Worm (Caenorhabditis elegans) whole organism, L4 larva: ENCODE results near the gene Y37A1A.4.

Experiments
- D1046.2 ChIP-seq: fragments of 200-800 bp; sonication (Bioruptor generic); IDR thresholded peaks from 2 replicates; pipeline ENCODE4 v1.3.6; 2022; ENCODE audit warnings: missing genetic modification characterization, missing compliant biosample characterization
- F10B5.3 ChIP-seq: sonication (generic microtip); optimal IDR thresholded peaks from 2 replicates; lab custom pipeline; 2016; ENCODE audit warnings: mild to moderate bottlenecking, missing genetic modification characterization, missing compliant biosample characterization
- F49E8.2 ChIP-seq: sonication (generic microtip); optimal IDR thresholded peaks from 2 replicates; lab custom pipeline; 2016; ENCODE audit warnings: missing compliant biosample characterization, mild to moderate bottlenecking, missing genetic modification characterization, borderline replicate concordance
- R02D3.7 ChIP-seq: fragments of 150-350 bp; sonication (generic microtip); optimal IDR thresholded peaks from 3 replicates; lab custom pipeline; 2014; ENCODE audit warnings: missing biosample characterization, missing genetic modification characterization
- Y75B8A.6 ChIP-seq: fragments of 200-800 bp; sonication (Bioruptor generic); IDR thresholded peaks from 2 replicates; pipeline ENCODE4 v1.3.6; 2022; ENCODE audit warnings: missing genetic modification reagents, missing genetic modification characterization, missing compliant biosample characterization
- ZK337.2 ChIP-seq: fragments of 200-800 bp; sonication (Bioruptor generic); IDR thresholded peaks from 2 replicates; pipeline ENCODE4 v1.3.6; 2022; ENCODE audit warnings: missing genetic modification reagents, missing genetic modification characterization, missing compliant biosample characterization
- aly-2 ChIP-seq: sonication (generic microtip); optimal IDR thresholded peaks from 2 replicates; lab custom pipeline; 2018; ENCODE audit warnings: missing biosample characterization, missing genetic modification characterization
- ama-1 ChIP-seq: fragments of 150-350 bp; optimal IDR thresholded peaks from 2 replicates; lab custom pipeline; 2014; ENCODE audit warnings: inconsistent platforms, mixed read lengths
- arid-1 ChIP-seq: fragments of 200-800 bp; sonication (Bioruptor generic); conservative IDR thresholded peaks from 2 replicates; pipeline ENCODE4 v1.3.6; 2022; ENCODE audit warnings: missing genetic modification reagents, missing genetic modification characterization, missing compliant biosample characterization
- attf-4 ChIP-seq: sonication (generic microtip); optimal IDR thresholded peaks from 3 replicates; lab custom pipeline; 2017; ENCODE audit warnings: missing biosample characterization, missing genetic modification characterization
- ceh-28 ChIP-seq: fragments of 150-350 bp; optimal IDR thresholded peaks from 2 replicates; lab custom pipeline; 2014; ENCODE audit warnings: missing biosample characterization, missing genetic modification reagents, missing genetic modification characterization
- ceh-32 ChIP-seq: sonication (generic microtip); optimal IDR thresholded peaks from 2 replicates; lab custom pipeline; 2016; ENCODE audit warnings: mild to moderate bottlenecking, missing genetic modification characterization, missing compliant biosample characterization; ENCODE audit not compliant: poor library complexity
- ceh-44 ChIP-seq: fragments of 200-800 bp; sonication (Bioruptor generic); IDR thresholded peaks from 2 replicates; pipeline ENCODE4 v1.3.6; 2022; ENCODE audit warnings: missing genetic modification reagents, missing genetic modification characterization, missing compliant biosample characterization
- ceh-62 ChIP-seq: sonication (generic microtip); optimal IDR thresholded peaks from 2 replicates; lab custom pipeline; 2017; ENCODE audit warnings: missing biosample characterization, missing genetic modification characterization
- ceh-82 ChIP-seq: sonication (generic microtip); optimal IDR thresholded peaks from 2 replicates; lab custom pipeline; 2017; ENCODE audit warnings: missing biosample characterization, missing genetic modification characterization
- ces-1 ChIP-seq: fragments of 150-350 bp; sonication (generic microtip); optimal IDR thresholded peaks from 4 replicates; lab custom pipeline; 2014; ENCODE audit warnings: missing biosample characterization, missing genetic modification reagents, missing genetic modification characterization
- ctbp-1 ChIP-seq: fragments of 200-800 bp; sonication (Bioruptor generic); IDR thresholded peaks from 2 replicates; pipeline ENCODE4 v1.3.6; 2022; ENCODE audit warnings: missing genetic modification reagents, missing genetic modification characterization, missing compliant biosample characterization
- daf-16 ChIP-seq, 3 experiments: sonication (generic microtip); optimal IDR thresholded peaks; 2 replicates each; lab custom pipeline; 2016 to 2017; ENCODE audit warnings: missing genetic modification characterization in 3 of 3, missing genetic modification reagents in 3 of 3, mild to moderate bottlenecking in 2 of 3, missing compliant biosample characterization in 2 of 3, missing biosample characterization in 1 of 3, moderate library complexity in 1 of 3
- dmd-8 ChIP-seq: fragments of 200-800 bp; sonication (Bioruptor generic); IDR thresholded peaks from 2 replicates; pipeline ENCODE4 v1.3.6; 2022; ENCODE audit warnings: missing genetic modification characterization, missing compliant biosample characterization
- dve-1 ChIP-seq: sonication (generic microtip); optimal IDR thresholded peaks from 2 replicates; lab custom pipeline; 2017; ENCODE audit warnings: antibody characterized with exemption, mild to moderate bottlenecking, missing genetic modification characterization, missing compliant biosample characterization; ENCODE audit not compliant: insufficient read depth
- egl-43 ChIP-seq: fragments of 200-800 bp; sonication (Bioruptor generic); IDR thresholded peaks from 2 replicates; pipeline ENCODE4 v1.3.6; 2022; ENCODE audit warnings: missing genetic modification reagents, missing genetic modification characterization, missing compliant biosample characterization
- gei-8 ChIP-seq: fragments of 200-800 bp; sonication (Bioruptor generic); optimal IDR thresholded peaks from 2 replicates; lab custom pipeline; 2018; ENCODE audit warnings: mild to moderate bottlenecking, missing genetic modification characterization, missing compliant biosample characterization
- hif-1 ChIP-seq, 2 experiments: sonication (generic microtip); optimal IDR thresholded peaks; 2 replicates each; lab custom pipeline; 2016 to 2017; ENCODE audit warnings: missing compliant biosample characterization in 2 of 2, missing genetic modification characterization in 2 of 2, missing genetic modification reagents in 2 of 2, missing genotype in 2 of 2, mild to moderate bottlenecking in 1 of 2
- hlh-30 ChIP-seq: sonication (generic microtip); optimal IDR thresholded peaks from 2 replicates; lab custom pipeline; 2017; ENCODE audit warnings: antibody characterized with exemption, mild to moderate bottlenecking, missing genetic modification characterization, missing compliant biosample characterization; ENCODE audit not compliant: insufficient read depth
- hmg-1.1 ChIP-seq: fragments of 200-800 bp; sonication (Bioruptor generic); IDR thresholded peaks from 2 replicates; pipeline ENCODE4 v1.3.6; 2022; ENCODE audit warnings: missing genetic modification reagents, missing genetic modification characterization, missing compliant biosample characterization
- jun-1 ChIP-seq: fragments of 150-350 bp; optimal IDR thresholded peaks from 2 replicates; lab custom pipeline; 2014; ENCODE audit warnings: missing biosample characterization, missing genetic modification reagents, missing genetic modification characterization
- lim-7 ChIP-seq: fragments of 200-800 bp; sonication (Bioruptor generic); IDR thresholded peaks from 2 replicates; pipeline ENCODE4 v1.3.6; 2022; ENCODE audit warnings: missing genetic modification characterization, missing compliant biosample characterization
- lin-1 ChIP-seq: fragments of 200-800 bp; sonication (Bioruptor generic); IDR thresholded peaks from 2 replicates; pipeline ENCODE4 v1.3.6; 2022; ENCODE audit warnings: missing genetic modification reagents, missing genetic modification characterization, missing compliant biosample characterization
- lin-13 ChIP-seq: fragments of 150-350 bp; optimal IDR thresholded peaks from 2 replicates; lab custom pipeline; 2014; ENCODE audit warnings: missing biosample characterization, missing genetic modification reagents, missing genetic modification characterization
- lin-29 ChIP-seq: fragments of 200-800 bp; sonication (Bioruptor generic); IDR thresholded peaks from 2 replicates; pipeline ENCODE4 v1.3.6; 2022; ENCODE audit warnings: missing genetic modification reagents, missing genetic modification characterization, missing compliant biosample characterization
- lin-38 ChIP-seq: fragments of 200-800 bp; sonication (Bioruptor generic); IDR thresholded peaks from 2 replicates; pipeline ENCODE4 v1.3.6; 2022; ENCODE audit warnings: missing genetic modification reagents, missing genetic modification characterization, missing compliant biosample characterization
- lir-3 ChIP-seq: sonication (generic microtip); optimal IDR thresholded peaks from 2 replicates; lab custom pipeline; 2016; ENCODE audit warnings: mild to moderate bottlenecking, missing genetic modification characterization, missing compliant biosample characterization
- madf-9 ChIP-seq: fragments of 200-800 bp; sonication (Bioruptor generic); conservative IDR thresholded peaks from 2 replicates; pipeline ENCODE4 v1.3.6; 2022; ENCODE audit warnings: missing genetic modification reagents, missing genetic modification characterization, missing compliant biosample characterization
- mdt-29 ChIP-seq: fragments of 200-800 bp; sonication (Bioruptor generic); IDR thresholded peaks from 2 replicates; pipeline ENCODE4 v1.3.6; 2022; ENCODE audit warnings: missing genetic modification reagents, missing genetic modification characterization, missing compliant biosample characterization
- mxl-2 ChIP-seq: fragments of 200-800 bp; sonication (Bioruptor generic); conservative IDR thresholded peaks from 2 replicates; pipeline ENCODE4 v1.3.6; 2022; ENCODE audit warnings: missing genetic modification reagents, missing genetic modification characterization, missing compliant biosample characterization
- nhr-10 ChIP-seq: fragments of 150-350 bp; optimal IDR thresholded peaks from 2 replicates; lab custom pipeline; 2014; ENCODE audit warnings: missing biosample characterization, missing genetic modification characterization
- nhr-102 ChIP-seq: sonication (generic microtip); optimal IDR thresholded peaks from 2 replicates; lab custom pipeline; 2016; ENCODE audit warnings: mild to moderate bottlenecking, missing genetic modification characterization, moderate library complexity, missing compliant biosample characterization
- nhr-11 ChIP-seq: fragments of 150-350 bp; optimal IDR thresholded peaks from 2 replicates; lab custom pipeline; 2014; ENCODE audit warnings: missing biosample characterization, missing genetic modification characterization
- nhr-25 ChIP-seq: sonication (generic microtip); optimal IDR thresholded peaks from 2 replicates; lab custom pipeline; 2017; ENCODE audit warnings: missing genetic modification characterization, mild to moderate bottlenecking, missing compliant biosample characterization, antibody characterized with exemption, moderate library complexity, borderline replicate concordance; ENCODE audit not compliant: insufficient read depth
- nhr-42 ChIP-seq: fragments of 200-800 bp; sonication (Bioruptor generic); IDR thresholded peaks from 2 replicates; pipeline ENCODE4 v1.3.6; 2022; ENCODE audit warnings: missing genetic modification characterization, missing compliant biosample characterization
- nhr-77 ChIP-seq: fragments of 150-350 bp; optimal IDR thresholded peaks from 2 replicates; lab custom pipeline; 2014; ENCODE audit warnings: missing biosample characterization, missing genetic modification characterization
- php-3 ChIP-seq: fragments of 200-800 bp; sonication (Bioruptor generic); IDR thresholded peaks from 2 replicates; pipeline ENCODE4 v1.3.6; 2022; ENCODE audit warnings: missing genetic modification reagents, missing genetic modification characterization, missing compliant biosample characterization
- set-16 ChIP-seq: fragments of 200-800 bp; sonication (Bioruptor generic); IDR thresholded peaks from 2 replicates; pipeline ENCODE4 v1.3.6; 2022; ENCODE audit warnings: missing genetic modification reagents, missing genetic modification characterization, missing compliant biosample characterization
- spr-1 ChIP-seq: sonication (generic microtip); optimal IDR thresholded peaks from 2 replicates; lab custom pipeline; 2016; ENCODE audit warnings: mild to moderate bottlenecking, missing genetic modification characterization, missing compliant biosample characterization
- unc-39 ChIP-seq: sonication (generic microtip); optimal IDR thresholded peaks from 2 replicates; lab custom pipeline; 2017; ENCODE audit warnings: missing biosample characterization, missing genetic modification characterization
- vab-7 ChIP-seq: fragments of 200-800 bp; sonication (Bioruptor generic); IDR thresholded peaks from 2 replicates; pipeline ENCODE4 v1.3.6; 2022; ENCODE audit warnings: missing genetic modification reagents, missing genetic modification characterization, missing compliant biosample characterization
- zag-1 ChIP-seq: fragments of 150-350 bp; optimal IDR thresholded peaks from 2 replicates; lab custom pipeline; 2014; ENCODE audit warnings: missing biosample characterization, missing genetic modification characterization
- zfp-3 ChIP-seq: fragments of 200-800 bp; sonication (Bioruptor generic); conservative IDR thresholded peaks from 2 replicates; pipeline ENCODE4 v1.3.6; 2022; ENCODE audit warnings: missing genetic modification reagents, missing genetic modification characterization, missing compliant biosample characterization
- ztf-11 ChIP-seq: fragments of 150-350 bp; optimal IDR thresholded peaks from 2 replicates; lab custom pipeline; 2014; ENCODE audit warnings: missing biosample characterization, missing genetic modification characterization
- ztf-7 ChIP-seq: fragments of 150-350 bp; optimal IDR thresholded peaks from 2 replicates; lab custom pipeline; 2014; ENCODE audit warnings: missing biosample characterization, missing genetic modification characterization

Y37A1A.4 gene

ce11 chrIV:13979797-13980459, 45.7 kb downstream of the Y37A1A.4 start, which contains the start of gene dnbp-1 (continued):
- no peak for TF ChIP-seq zag-1 (tag; lab: Kevin White, UChicago)
- no peak for TF ChIP-seq gei-8 (GFP tag; lab: Kevin White, UChicago)
- TF ChIP-seq ceh-82 = no peak
- no peak for TF ChIP-seq arid-1
- TF ChIP-seq lim-7 = no peak
- no peak for TF ChIP-seq lin-29
- TF ChIP-seq ceh-44 (GFP tag; lab: Robert Waterston, UW) = no peak
- TF ChIP-seq lin-38 (GFP tag; lab: Robert Waterston, UW) = peak; percentile 92
- no peak for TF ChIP-seq aly-2 (tag; lab: Kevin White, UChicago)
- no peak for TF ChIP-seq D1046.2 (GFP tag; lab: Robert Waterston, UW)
- no peak for TF ChIP-seq nhr-42 (GFP tag; lab: Robert Waterston, UW)
- no peak for TF ChIP-seq egl-43 (GFP tag; lab: Robert Waterston, UW)
- no peak for TF ChIP-seq php-3 (GFP tag; lab: Robert Waterston, UW)
- peak; percentile 76 for TF ChIP-seq nhr-77
- no peak for TF ChIP-seq ceh-62 (tag; lab: Kevin White, UChicago)
- TF ChIP-seq F10B5.3 = no peak
- TF ChIP-seq ctbp-1 = no peak; the same call in 1 of the 2 replicates
- no peak for TF ChIP-seq mxl-2 (GFP tag; lab: Robert Waterston, UW)
- no peak for TF ChIP-seq nhr-11 (tag; lab: Kevin White, UChicago)
- TF ChIP-seq hlh-30 (tag; lab: Kevin White, UChicago) = peak; percentile 78
- TF ChIP-seq R02D3.7 (tag; lab: Kevin White, UChicago) = no peak
- TF ChIP-seq ZK337.2 = no peak
- no peak for TF ChIP-seq nhr-10 (tag; lab: Kevin White, UChicago)
- no peak for TF ChIP-seq set-16
- no peak for TF ChIP-seq ceh-32 (tag; lab: Kevin White, UChicago)
- peak; percentile 2 for TF ChIP-seq spr-1 (tag; lab: Kevin White, UChicago)
- TF ChIP-seq lin-1 = no peak
- TF ChIP-seq dmd-8 (GFP tag; lab: Robert Waterston, UW) = no peak
- TF ChIP-seq lir-3 (tag; lab: Kevin White, UChicago) = no peak
- no peak; the same call in 1 of the 2 replicates for TF ChIP-seq hmg-1.1 (GFP tag; lab: Robert Waterston, UW)
- TF ChIP-seq zfp-3 (GFP tag; lab: Robert Waterston, UW) = no peak
- no peak for TF ChIP-seq hif-1 (tag; optimal IDR thresholded peaks at IDR 0.05; lab: Kevin White, UChicago)
- TF ChIP-seq ztf-7 (tag; lab: Kevin White, UChicago) = peak; percentile 29
- TF ChIP-seq ztf-11 (tag; lab: Kevin White, UChicago) = no peak
- peak; percentile 60 for TF ChIP-seq lin-13 (GFP tag; lab: Kevin White, UChicago)
- TF ChIP-seq ceh-28 (tag; lab: Kevin White, UChicago) = peak; percentile 45
- no peak for TF ChIP-seq ama-1 (lab: Kevin White, UChicago)
- TF ChIP-seq mdt-29 (GFP tag; lab: Robert Waterston, UW) = no peak
- no peak for TF ChIP-seq nhr-102 (tag; lab: Kevin White, UChicago)
- no peak for TF ChIP-seq vab-7 (GFP tag; lab: Robert Waterston, UW)
- TF ChIP-seq attf-4 (tag; lab: Kevin White, UChicago) = no peak
- peak; percentile 50 for TF ChIP-seq dve-1
- TF ChIP-seq jun-1 (tag; lab: Kevin White, UChicago) = no peak
- no peak; the same call in 1 of the 2 replicates for TF ChIP-seq madf-9 (GFP tag; lab: Robert Waterston, UW)
- TF ChIP-seq unc-39 (tag; lab: Kevin White, UChicago) = no peak
- TF ChIP-seq Y75B8A.6 (GFP tag; lab: Robert Waterston, UW) = no peak
- TF ChIP-seq F49E8.2 (tag; lab: Kevin White, UChicago) = no peak
- TF ChIP-seq daf-16 (GFP tag; optimal IDR thresholded peaks at IDR 0.05; lab: Kevin White, UChicago) = peak in 1 of 2 experiments; percentile 6
- TF ChIP-seq daf-16 (tag; optimal IDR thresholded peaks at IDR 0.05; lab: Kevin White, UChicago) = no peak
- TF ChIP-seq ces-1 = no peak
- TF ChIP-seq nhr-25 (tag; lab: Kevin White, UChicago) = no peak
